Worm (Caenorhabditis elegans) whole organism, early embryonic: Measurements from ENCODE around the gene best-12.
"Not testable (repeated sequence)": the region's sequence is repeated elsewhere in the genome, so short reads cannot be mapped to it uniquely, and the experiment has no call there.

Source experiments
- B0310.2 ChIP-seq: sonication (generic microtip); optimal IDR thresholded peaks from 2 replicates; lab custom pipeline; 2016; ENCODE audit warnings: mild to moderate bottlenecking, missing genetic modification characterization, missing compliant biosample characterization
- F13C5.2 ChIP-seq: sonication (generic microtip); optimal IDR thresholded peaks from 2 replicates; lab custom pipeline; 2017; ENCODE audit warnings: mild to moderate bottlenecking, missing genetic modification characterization, inconsistent platforms, missing compliant biosample characterization
- aly-1 ChIP-seq: sonication (generic microtip); optimal IDR thresholded peaks from 2 replicates; lab custom pipeline; 2016; ENCODE audit warnings: missing genetic modification characterization, missing compliant biosample characterization
- ama-1 ChIP-seq: fragments of 150-350 bp; optimal IDR thresholded peaks from 2 replicates; lab custom pipeline; 2014
- ceh-13 ChIP-seq: fragments of 200-800 bp; sonication (Bioruptor generic); optimal IDR thresholded peaks from 2 replicates; lab custom pipeline; 2018; ENCODE audit warnings: mild to moderate bottlenecking, missing genetic modification characterization, missing compliant biosample characterization
- ceh-36 ChIP-seq: sonication (generic microtip); optimal IDR thresholded peaks from 2 replicates; lab custom pipeline; 2016; ENCODE audit warnings: missing genetic modification characterization, inconsistent platforms, missing compliant biosample characterization
- ets-7 ChIP-seq: sonication (generic microtip); optimal IDR thresholded peaks from 2 replicates; lab custom pipeline; 2016; ENCODE audit warnings: missing genotype, missing genetic modification characterization, missing compliant biosample characterization
- flt-1 ChIP-seq: fragments of 200-800 bp; sonication (Bioruptor generic); IDR thresholded peaks from 2 replicates; pipeline ENCODE4 v1.3.6; 2022; ENCODE audit warnings: missing genetic modification characterization, missing compliant biosample characterization
- hnd-1 ChIP-seq: sonication (generic microtip); optimal IDR thresholded peaks from 2 replicates; lab custom pipeline; 2016; ENCODE audit warnings: missing genetic modification characterization, missing compliant biosample characterization
- pes-1 ChIP-seq: fragments of 200-800 bp; sonication (Bioruptor generic); IDR thresholded peaks from 2 replicates; pipeline ENCODE4 v1.3.6; 2022; ENCODE audit warnings: missing genetic modification reagents, missing genetic modification characterization, missing compliant biosample characterization
- scrt-1 ChIP-seq: fragments of 200-800 bp; sonication (Bioruptor generic); IDR thresholded peaks from 2 replicates; pipeline ENCODE4 v1.3.6; 2022; ENCODE audit warnings: missing genetic modification characterization, missing compliant biosample characterization
- sea-1 ChIP-seq: fragments of 200-800 bp; sonication (Bioruptor generic); conservative IDR thresholded peaks from 2 replicates; pipeline ENCODE4 v1.3.6; 2022; ENCODE audit warnings: missing genetic modification characterization, missing compliant biosample characterization
- tbx-11 ChIP-seq: fragments of 200-800 bp; sonication (Bioruptor generic); IDR thresholded peaks from 2 replicates; pipeline ENCODE4 v1.3.6; 2022; ENCODE audit warnings: missing genetic modification characterization, missing compliant biosample characterization
- tbx-37 ChIP-seq: fragments of 200-800 bp; sonication (Bioruptor generic); conservative IDR thresholded peaks from 2 replicates; pipeline ENCODE4 v1.3.6; 2022; ENCODE audit warnings: missing genetic modification reagents, missing genetic modification characterization, missing compliant biosample characterization

DNA sequence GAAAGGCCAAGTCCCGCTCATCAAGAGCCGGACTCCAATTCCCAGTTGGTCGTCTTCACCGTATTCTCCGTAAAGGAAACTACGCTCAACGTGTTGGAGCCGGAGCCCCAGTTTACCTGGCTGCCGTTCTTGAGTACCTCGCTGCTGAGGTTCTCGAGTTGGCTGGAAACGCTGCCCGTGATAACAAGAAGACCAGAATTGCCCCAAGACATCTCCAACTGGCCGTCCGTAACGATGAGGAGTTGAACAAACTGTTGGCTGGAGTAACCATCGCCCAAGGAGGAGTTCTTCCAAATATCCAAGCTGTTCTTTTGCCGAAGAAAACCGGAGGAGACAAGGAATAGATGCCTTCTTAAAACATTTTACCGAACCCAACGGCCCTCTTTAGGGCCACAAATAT is 8.4 kb upstream of the best-12 start:
- not testable (repeated sequence) for TF ChIP-seq ceh-36 (tag; lab: Kevin White, UChicago); ceh-13 (GFP tag; lab: Kevin White, UChicago); ets-7 (tag; lab: Kevin White, UChicago); B0310.2; F13C5.2; tbx-37 (GFP tag; lab: Robert Waterston, UW); tbx-11 (GFP tag; lab: Robert Waterston, UW); hnd-1 (tag; lab: Kevin White, UChicago); sea-1
- peak; percentile 77 for TF ChIP-seq ama-1
- peak; percentile 45 for TF ChIP-seq aly-1 (tag; lab: Kevin White, UChicago)
- peak; percentile 61 for TF ChIP-seq pes-1 (GFP tag; lab: Robert Waterston, UW)
- TF ChIP-seq flt-1 (GFP tag; lab: Robert Waterston, UW), result 0 out of 2 replicates have a peak, but pooled peaks have one; percentile 6
- 0 out of 2 replicates have a peak, but pooled peaks have one; percentile 17 for TF ChIP-seq scrt-1 (GFP tag; lab: Robert Waterston, UW)
